Worm (Caenorhabditis elegans) whole organism, late embryonic: ENCODE measurements around the gene helq-1.

Experiments
- elt-2 ChIP-seq: sonication (generic microtip); optimal IDR thresholded peaks from 2 replicates; lab custom pipeline; 2016; ENCODE audit warnings: missing genetic modification reagents, missing genetic modification characterization, missing compliant biosample characterization
- ets-4 ChIP-seq: sonication (generic microtip); optimal IDR thresholded peaks from 2 replicates; lab custom pipeline; 2016; ENCODE audit warnings: missing genetic modification characterization, missing compliant biosample characterization
- fax-1 ChIP-seq: sonication (generic microtip); optimal IDR thresholded peaks from 2 replicates; lab custom pipeline; 2016; ENCODE audit warnings: missing genotype, missing genetic modification characterization, missing compliant biosample characterization
- sdc-2 ChIP-seq: sonication (generic microtip); optimal IDR thresholded peaks from 2 replicates; lab custom pipeline; 2016; ENCODE audit warnings: missing genotype, missing genetic modification characterization, missing compliant biosample characterization

- no peak for TF ChIP-seq sdc-2
- TF ChIP-seq fax-1 (tag; lab: Kevin White, UChicago) = no peak
- no peak for TF ChIP-seq elt-2 (tag; lab: Kevin White, UChicago)
- no peak for TF ChIP-seq ets-4
Measured at ce11 chrIII:564786-565185, 22.1 kb downstream of the helq-1 start.
